Worm (Caenorhabditis elegans): Measurements from ENCODE around the gene C01G6.9.

DNA sequence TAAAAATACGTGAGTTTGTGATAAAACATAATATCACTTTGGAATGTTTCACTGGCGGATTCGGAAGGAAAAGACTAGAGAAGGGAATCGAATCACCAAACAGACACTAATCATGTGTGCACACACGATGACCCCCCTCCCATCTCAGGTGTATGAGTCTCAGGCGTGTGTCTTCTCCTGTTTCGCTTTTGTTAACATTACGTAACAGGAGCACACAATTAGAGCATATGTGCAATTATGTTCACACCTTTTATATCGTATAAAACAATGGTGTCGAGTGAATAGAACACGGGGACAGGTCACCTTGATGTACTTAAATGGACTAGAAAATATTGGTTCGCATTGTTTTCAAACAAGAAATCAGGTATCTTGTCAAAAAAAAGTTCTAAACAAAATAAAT lies 21.2 kb upstream of the C01G6.9 start:
- TF ChIP-seq madf-9 (GFP tag; conservative IDR thresholded peaks at IDR 0.05) (no peak), nhr-11 (tag; optimal IDR thresholded peaks at IDR 0.05) (no peak), skn-1 (tag; optimal IDR thresholded peaks at IDR 0.05) (no peak), D1046.2 (GFP tag; IDR thresholded peaks at IDR 0.05) (no peak), daf-19 (GFP tag; conservative IDR thresholded peaks at IDR 0.05) (no peak), fkh-10 (GFP tag; optimal IDR thresholded peaks at IDR 0.05) (no peak), pqm-1 (tag; optimal IDR thresholded peaks at IDR 0.05) (no peak), unc-62 (GFP tag; optimal IDR thresholded peaks at IDR 0.05 in 1 of 2) (no peak), unc-62 (tag; optimal IDR thresholded peaks at IDR 0.05) (no peak), arid-1 (GFP tag; conservative IDR thresholded peaks at IDR 0.05) (no peak), nhr-25 (tag; optimal IDR thresholded peaks at IDR 0.05; ENCODE audit: borderline replicate concordance, insufficient read depth) (no peak), lin-1 (GFP tag; IDR thresholded peaks at IDR 0.05) (no peak), zag-1 (tag; optimal IDR thresholded peaks at IDR 0.05) (no peak), mxl-3 (GFP tag; optimal IDR thresholded peaks at IDR 0.05) (no peak)
